Fruit fly (Drosophila melanogaster) Kc167 (cell line): Measurements from ENCODE around the gene CG12672.

Source experiments
- Sin3A ChIP-seq: fragments of >200 bp; optimal IDR thresholded peaks from 2 replicates; lab custom pipeline; 2018; ENCODE audit warnings: missing external identifiers
- h ChIP-seq: fragments of >200 bp; optimal IDR thresholded peaks from 3 replicates; lab custom pipeline; 2018; ENCODE audit warnings: missing external identifiers
- psq ChIP-seq: fragments of >200 bp; optimal IDR thresholded peaks from 2 replicates; lab custom pipeline; 2017; ENCODE audit warnings: missing external identifiers

- TF ChIP-seq h (lab: Kevin White, UChicago): no peak
- TF ChIP-seq psq (lab: Kevin White, UChicago): no peak
- no peak for TF ChIP-seq Sin3A (lab: Kevin White, UChicago)
Observed at dm6 chrX:18003772-18004569, 3.4 kb downstream of the CG12672 start.
